Fruit fly (Drosophila melanogaster): Measurements from ENCODE around the gene CG10096.

The CG10096 gene

DNA sequence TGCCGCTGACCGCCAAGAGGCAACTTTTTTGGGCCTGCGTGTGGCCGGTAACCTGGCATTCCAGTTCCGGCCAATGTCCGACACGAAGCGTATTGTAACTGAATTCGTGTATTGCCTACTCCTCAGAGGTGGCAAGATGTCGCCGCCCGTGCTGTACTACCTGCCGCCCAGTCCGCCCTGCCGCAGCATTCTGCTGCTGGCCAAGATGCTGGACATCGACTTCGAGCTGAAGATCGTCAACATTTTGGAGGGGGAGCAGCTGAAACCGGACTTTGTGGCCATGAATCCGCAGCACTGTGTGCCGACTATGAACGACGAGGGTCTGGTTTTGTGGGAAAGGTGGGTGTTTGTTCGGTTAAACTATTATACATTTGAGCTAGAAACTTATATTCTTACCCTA lies 11.5 kb downstream of the CG10096 start:
- TF ChIP-seq CG8478 (optimal IDR thresholded peaks at IDR 0.05), result no peak
- no peak for TF ChIP-seq CTCF (optimal IDR thresholded peaks at IDR 0.05)

DNA sequence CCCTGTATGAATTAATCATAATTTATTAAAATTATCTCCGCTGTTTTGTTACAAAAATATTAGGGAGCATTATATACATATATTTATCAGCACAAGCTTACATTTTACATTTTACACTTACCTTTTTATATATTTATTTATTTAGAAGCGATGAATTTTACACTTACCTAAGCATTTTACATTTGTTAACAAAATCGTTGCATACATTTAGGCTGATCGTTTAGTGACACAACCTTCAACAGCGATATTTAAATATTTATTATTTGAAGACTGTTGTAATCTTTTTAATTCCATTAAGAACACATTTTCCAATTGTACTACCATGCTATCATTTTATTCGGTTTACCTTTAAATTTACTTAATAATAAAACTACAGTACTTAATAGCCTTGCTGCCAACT lies 12.0 kb downstream of the CG10096 start:
- peak in 1 of 2 experiments; percentile 29 for TF ChIP-seq CTCF (optimal IDR thresholded peaks at IDR 0.05)
- TF ChIP-seq CG8478 (optimal IDR thresholded peaks at IDR 0.05), result no peak

DNA sequence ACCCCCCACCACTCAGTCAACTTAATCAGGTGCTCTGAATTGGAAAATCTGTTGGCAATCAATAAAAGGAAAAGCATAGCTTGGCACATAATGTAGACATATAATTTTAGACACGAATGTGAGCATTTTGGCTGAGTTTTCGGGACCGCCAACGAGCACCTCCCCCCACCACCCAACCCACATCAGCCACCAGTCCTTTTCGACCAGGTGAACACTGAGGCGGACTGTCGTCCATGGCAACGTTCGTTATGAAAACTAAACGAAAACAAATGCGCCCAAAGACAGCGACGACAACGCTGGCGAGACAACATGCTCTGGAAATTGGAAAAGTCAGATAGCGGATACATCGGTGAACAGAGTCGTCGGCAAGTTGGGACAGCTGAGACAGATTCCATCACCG lies 12.7 kb downstream of the CG10096 start, which contains the start of gene GstD11:
Gene GstD11 (plus strand): TSS at position 301 of the 400 bp plus-strand sequence.
- TF ChIP-seq CTCF (optimal IDR thresholded peaks at IDR 0.05), result no peak

dm6 chr3R:12382563-12382962 lies 13.2 kb downstream of the CG10096 start, which contains the start of gene CG10035:
Gene CG10035 (minus strand): TSS chr3R:12382691.
- TF ChIP-seq CG8478 (optimal IDR thresholded peaks at IDR 0.05) (no peak), CTCF (optimal IDR thresholded peaks at IDR 0.05) (no peak)

DNA sequence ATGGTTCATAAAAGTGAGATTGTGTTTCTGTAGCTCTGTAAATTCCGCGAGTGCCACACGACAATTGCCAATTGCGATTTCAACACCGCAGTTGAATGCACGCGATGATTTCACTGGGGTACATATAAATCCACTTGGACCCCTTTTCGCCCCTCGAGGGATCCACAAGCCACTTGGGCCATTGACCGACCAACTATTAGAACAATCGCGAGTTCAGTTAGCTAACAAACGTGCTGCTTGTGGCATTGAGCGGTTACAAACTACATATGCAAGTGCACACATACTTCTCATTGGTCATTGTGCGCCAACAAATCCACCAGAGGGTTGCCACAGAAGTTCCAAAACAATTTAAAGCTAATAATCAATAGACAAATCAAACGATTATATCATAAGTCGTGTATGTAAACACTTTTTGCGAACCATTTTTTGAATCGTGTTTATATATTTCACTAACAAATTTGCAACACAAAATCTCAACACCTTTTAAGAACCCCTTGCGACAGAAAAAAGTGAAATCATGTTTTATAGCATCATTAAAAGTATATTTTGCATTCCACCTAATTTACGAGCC lies 14.6 kb downstream of the CG10096 start:
- TF ChIP-seq CG8478 (optimal IDR thresholded peaks at IDR 0.05), result no peak
- no peak for TF ChIP-seq CTCF (optimal IDR thresholded peaks at IDR 0.05)

DNA sequence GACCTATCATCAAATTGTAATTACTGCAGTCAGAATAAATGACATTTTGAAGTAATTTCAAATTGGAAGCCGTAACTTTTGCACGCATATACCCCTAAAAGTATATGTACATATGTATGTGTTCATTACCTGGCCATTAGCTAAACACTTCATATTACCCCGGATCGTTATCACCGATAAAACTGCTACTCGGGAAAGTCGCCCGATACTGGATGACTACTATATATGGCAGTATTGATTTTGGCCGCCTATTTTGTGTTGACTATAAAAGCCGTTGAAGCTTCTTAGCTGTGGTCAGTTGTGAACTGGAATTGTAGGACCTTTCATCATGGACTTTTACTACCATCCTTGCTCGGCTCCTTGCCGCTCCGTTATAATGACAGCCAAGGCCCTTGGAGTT lies 16.1 kb downstream of the CG10096 start, which contains the start of gene GstD8:
Gene GstD8 (plus strand): TSS at position 301 of the 400 bp plus-strand sequence.
- no peak for TF ChIP-seq CG8478 (optimal IDR thresholded peaks at IDR 0.05)
- TF ChIP-seq CTCF (optimal IDR thresholded peaks at IDR 0.05), result no peak

DNA sequence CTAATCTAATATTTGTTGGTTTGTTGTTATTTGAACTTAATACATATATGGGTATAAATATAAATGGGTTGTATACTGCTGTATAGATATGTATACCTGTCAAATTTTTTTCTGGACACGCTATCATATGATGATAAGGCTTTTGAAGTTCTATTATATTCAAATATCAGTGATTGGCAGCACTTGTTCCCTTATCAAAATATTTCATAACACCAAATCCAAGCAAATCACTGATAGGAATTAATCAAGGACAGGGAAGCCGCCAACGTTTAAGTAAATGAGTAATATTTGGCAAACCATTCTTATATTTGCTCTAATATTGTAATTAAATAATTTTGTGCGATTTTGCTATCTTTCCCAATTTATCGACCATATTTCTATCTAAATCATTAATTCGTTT lies 16.5 kb downstream of the CG10096 start:
- TF ChIP-seq CTCF (optimal IDR thresholded peaks at IDR 0.05) (no peak), CG8478 (optimal IDR thresholded peaks at IDR 0.05) (no peak)

- TF ChIP-seq CTCF (optimal IDR thresholded peaks at IDR 0.05) (no peak), CG8478 (optimal IDR thresholded peaks at IDR 0.05) (no peak)
These were observed 17.6 kb downstream of the CG10096 start, which contains the start of gene GstD7 for dm6 chr3R:12378200-12378599. Gene GstD7 (plus strand): TSS chr3R:12378500.

DNA sequence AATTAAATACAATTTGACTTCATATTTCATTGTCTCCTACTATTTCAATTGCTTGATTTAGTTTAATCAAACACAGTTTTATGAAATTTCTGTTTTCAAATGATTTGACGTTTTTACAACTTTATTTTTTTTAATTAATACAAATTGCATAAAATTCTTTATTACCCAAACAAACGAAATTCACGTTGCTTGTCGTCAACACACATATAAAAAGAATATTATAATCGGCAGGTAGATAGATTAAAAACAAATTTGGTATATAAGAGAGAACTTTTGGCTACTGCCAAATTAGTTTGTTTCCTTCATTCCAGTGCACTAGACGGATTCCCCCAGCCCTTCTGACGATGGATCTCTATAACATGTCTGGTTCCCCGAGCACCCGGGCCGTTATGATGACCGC lies 19.0 kb downstream of the CG10096 start, which contains the start of gene GstD6:
Gene GstD6 (plus strand): TSS at position 301 of the 400 bp plus-strand sequence.
- TF ChIP-seq CTCF (optimal IDR thresholded peaks at IDR 0.05), result no peak
- no peak for TF ChIP-seq CG8478 (optimal IDR thresholded peaks at IDR 0.05)

dm6 chr3R:12375258-12375783 lies 20.5 kb downstream of the CG10096 start, which contains the start of gene GstD5:
Gene GstD5 (plus strand): TSS chr3R:12375733.
- TF ChIP-seq CG8478 (optimal IDR thresholded peaks at IDR 0.05) (no peak), CTCF (optimal IDR thresholded peaks at IDR 0.05) (no peak)

DNA sequence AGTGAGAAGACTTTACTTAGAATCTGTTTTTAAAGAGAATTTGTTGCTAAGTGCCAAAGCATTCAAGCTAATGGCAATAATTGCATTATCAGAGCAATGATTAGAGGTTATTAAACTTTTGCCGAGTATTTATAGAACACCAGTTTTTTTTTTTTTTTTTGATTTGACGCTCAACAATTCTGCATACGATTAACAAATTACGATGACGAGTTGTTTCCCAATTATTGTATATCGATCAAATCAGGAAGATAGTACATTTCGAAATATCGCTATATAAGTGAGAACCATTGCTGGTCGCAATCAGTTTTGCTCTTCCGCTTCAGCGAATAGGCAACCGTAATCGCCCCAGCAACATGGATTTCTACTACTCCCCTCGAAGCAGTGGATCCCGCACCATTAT lies 22.0 kb downstream of the CG10096 start, which contains the start of gene GstD4:
Gene GstD4 (plus strand): TSS at position 301 of the 400 bp plus-strand sequence.
- TF ChIP-seq CG8478 (optimal IDR thresholded peaks at IDR 0.05) (no peak), CTCF (optimal IDR thresholded peaks at IDR 0.05) (no peak)

- TF ChIP-seq CTCF (optimal IDR thresholded peaks at IDR 0.05) (no peak), CG8478 (optimal IDR thresholded peaks at IDR 0.05) (no peak)
These were observed 23.0 kb downstream of the CG10096 start, which contains the start of gene GstD3 for dm6 chr3R:12372800-12373199. Gene GstD3 (plus strand): TSS chr3R:12373068.

DNA sequence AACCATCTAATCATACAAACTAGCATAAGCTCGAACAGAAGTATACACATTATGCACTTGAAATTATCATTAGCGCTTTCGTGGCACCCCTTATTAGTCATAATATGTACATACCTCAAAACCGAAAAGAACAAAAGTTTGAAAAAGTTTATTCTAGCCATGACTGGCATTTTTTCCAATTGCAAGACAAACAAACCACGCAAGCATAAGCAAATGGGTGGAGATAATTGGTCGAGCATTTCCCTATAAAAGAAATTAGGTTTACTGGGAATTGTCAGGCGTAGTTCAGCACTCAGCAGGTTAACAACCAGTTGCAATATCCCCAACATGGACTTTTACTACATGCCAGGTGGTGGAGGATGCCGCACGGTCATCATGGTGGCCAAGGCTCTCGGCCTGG lies 24.1 kb downstream of the CG10096 start, which contains the start of gene GstD2:
Gene GstD2 (plus strand): TSS at position 301 of the 400 bp plus-strand sequence.
- TF ChIP-seq CG8478 (optimal IDR thresholded peaks at IDR 0.05) (no peak), CTCF (optimal IDR thresholded peaks at IDR 0.05) (no peak)

- no peak for TF ChIP-seq CG8478 (optimal IDR thresholded peaks at IDR 0.05)
- TF ChIP-seq CTCF (optimal IDR thresholded peaks at IDR 0.05), result no peak
These were observed 25.2 kb downstream of the CG10096 start for dm6 chr3R:12370643-12370995.

dm6 chr3R:12369793-12370642 lies 25.8 kb downstream of the CG10096 start:
- TF ChIP-seq CTCF (optimal IDR thresholded peaks at IDR 0.05) (no peak), CG8478 (optimal IDR thresholded peaks at IDR 0.05) (no peak)
